Worm (Caenorhabditis elegans) whole organism, L4 larva: ENCODE measurements around the gene T07H8.11.

Experiments
- F10B5.3 ChIP-seq: sonication (generic microtip); optimal IDR thresholded peaks from 2 replicates; lab custom pipeline; 2016; ENCODE audit warnings: mild to moderate bottlenecking, missing genetic modification characterization, missing compliant biosample characterization
- T20F7.1 ChIP-seq: fragments of 200-800 bp; sonication (Bioruptor generic); optimal IDR thresholded peaks from 2 replicates; lab custom pipeline; 2018; ENCODE audit warnings: mild to moderate bottlenecking, missing genetic modification characterization, missing compliant biosample characterization
- Y105C5A.15 ChIP-seq: fragments of 200-800 bp; sonication (Bioruptor generic); IDR thresholded peaks from 2 replicates; pipeline ENCODE4 v1.3.6; 2022; ENCODE audit warnings: missing genetic modification characterization, missing compliant biosample characterization
- ZK546.5 ChIP-seq, 2 experiments: sonication (generic microtip); optimal IDR thresholded peaks; 2 replicates each; lab custom pipeline; 2017; ENCODE audit warnings: missing biosample characterization in 2 of 2, missing genetic modification characterization in 2 of 2
- cey-2 ChIP-seq: sonication (generic microtip); optimal IDR thresholded peaks from 3 replicates; lab custom pipeline; 2017; ENCODE audit warnings: missing genetic modification characterization, mild to moderate bottlenecking, missing compliant biosample characterization, antibody characterized with exemption, borderline replicate concordance; ENCODE audit not compliant: insufficient read depth
- dpl-1 ChIP-seq: fragments of 150-350 bp; optimal IDR thresholded peaks from 2 replicates; lab custom pipeline; 2014; ENCODE audit warnings: missing biosample characterization, missing genetic modification reagents, missing genetic modification characterization
- dve-1 ChIP-seq: sonication (generic microtip); optimal IDR thresholded peaks from 2 replicates; lab custom pipeline; 2017; ENCODE audit warnings: antibody characterized with exemption, mild to moderate bottlenecking, missing genetic modification characterization, missing compliant biosample characterization; ENCODE audit not compliant: insufficient read depth
- fos-1 ChIP-seq: fragments of 150-350 bp; optimal IDR thresholded peaks from 2 replicates; lab custom pipeline; 2014; ENCODE audit warnings: missing biosample characterization, missing genetic modification characterization
- hmg-1.1 ChIP-seq: fragments of 200-800 bp; sonication (Bioruptor generic); IDR thresholded peaks from 2 replicates; pipeline ENCODE4 v1.3.6; 2022; ENCODE audit warnings: missing genetic modification reagents, missing genetic modification characterization, missing compliant biosample characterization
- jun-1 ChIP-seq: fragments of 150-350 bp; optimal IDR thresholded peaks from 2 replicates; lab custom pipeline; 2014; ENCODE audit warnings: missing biosample characterization, missing genetic modification reagents, missing genetic modification characterization
- lin-15B ChIP-seq: fragments of 150-350 bp; sonication (generic microtip); optimal IDR thresholded peaks from 3 replicates; lab custom pipeline; 2014; ENCODE audit warnings: missing biosample characterization, missing genetic modification characterization
- nhr-237 ChIP-seq: sonication (generic microtip); optimal IDR thresholded peaks from 2 replicates; lab custom pipeline; 2017; ENCODE audit warnings: missing biosample characterization, missing genetic modification characterization
- nhr-42 ChIP-seq: fragments of 200-800 bp; sonication (Bioruptor generic); IDR thresholded peaks from 2 replicates; pipeline ENCODE4 v1.3.6; 2022; ENCODE audit warnings: missing genetic modification characterization, missing compliant biosample characterization
- pha-4 ChIP-seq, 2 experiments: fragments of 150-350 bp in 1 of 2; fragments of 200-800 bp in 1 of 2; sonication (Bioruptor generic) in 1 of 2; IDR thresholded peaks in 1 of 2; optimal IDR thresholded peaks in 1 of 2; 2 replicates each; pipeline versions ENCODE4 v1.3.6 to Lab custom; 2014 to 2022; ENCODE audit warnings: missing genetic modification characterization in 2 of 2, missing genetic modification reagents in 2 of 2, missing biosample characterization in 1 of 2, missing compliant biosample characterization in 1 of 2
- rbr-2 ChIP-seq: sonication (generic microtip); optimal IDR thresholded peaks from 2 replicates; lab custom pipeline; 2016; ENCODE audit warnings: missing genotype, missing genetic modification characterization, missing compliant biosample characterization
- tra-1 ChIP-seq: fragments of 200-800 bp; sonication (Bioruptor generic); IDR thresholded peaks from 2 replicates; pipeline ENCODE4 v1.3.6; 2022; ENCODE audit warnings: missing genetic modification reagents, missing genetic modification characterization, missing compliant biosample characterization
- zag-1 ChIP-seq: fragments of 150-350 bp; optimal IDR thresholded peaks from 2 replicates; lab custom pipeline; 2014; ENCODE audit warnings: missing biosample characterization, missing genetic modification characterization

Gene T07H8.11

ce11 chrV:6900814-6901592 is 50.2 kb downstream of the T07H8.11 start (continued):
- TF ChIP-seq pha-4 (GFP tag; IDR thresholded peaks at IDR 0.05; lab: Robert Waterston, UW): no peak
- no peak for TF ChIP-seq pha-4 (tag; optimal IDR thresholded peaks at IDR 0.05; lab: Kevin White, UChicago)
- TF ChIP-seq cey-2 (tag; lab: Kevin White, UChicago): no peak
- no peak for TF ChIP-seq lin-15B (tag; lab: Kevin White, UChicago)
- TF ChIP-seq tra-1 (GFP tag; lab: Robert Waterston, UW): no peak
- no peak for TF ChIP-seq T20F7.1 (GFP tag; lab: Kevin White, UChicago)
- TF ChIP-seq Y105C5A.15 (GFP tag; lab: Robert Waterston, UW): no peak
- no peak for TF ChIP-seq nhr-237 (tag; lab: Kevin White, UChicago)
- TF ChIP-seq hmg-1.1: no peak
- no peak for TF ChIP-seq ZK546.5 (tag; optimal IDR thresholded peaks at IDR 0.05; lab: Kevin White, UChicago)
- no peak for TF ChIP-seq F10B5.3 (tag; lab: Kevin White, UChicago)
- no peak for TF ChIP-seq fos-1 (tag; lab: Kevin White, UChicago)
- no peak for TF ChIP-seq rbr-2 (tag; lab: Kevin White, UChicago)
- no peak for TF ChIP-seq dpl-1 (GFP tag; lab: Kevin White, UChicago)
- TF ChIP-seq zag-1 (tag; lab: Kevin White, UChicago): no peak
- TF ChIP-seq dve-1 (tag; lab: Kevin White, UChicago): no peak
- TF ChIP-seq nhr-42 (GFP tag; lab: Robert Waterston, UW): no peak
- TF ChIP-seq jun-1 (tag; lab: Kevin White, UChicago): no peak
